Fruit fly (Drosophila melanogaster): ENCODE results near the gene Trpgamma.

Trpgamma gene

dm6 chr2L:16648925-16649324, 27.6 kb downstream of the Trpgamma start:
- TF ChIP-seq CG11617 (GFP tag; optimal IDR thresholded peaks at IDR 0.05) = no peak
- TF ChIP-seq tj (GFP tag; optimal IDR thresholded peaks at IDR 0.05) = no peak
- no peak for TF ChIP-seq kay (GFP tag; ENCODE audit: borderline replicate concordance)
- TF ChIP-seq Mnt (GFP tag; optimal IDR thresholded peaks at IDR 0.05) = no peak
- TF ChIP-seq cic (GFP tag; optimal IDR thresholded peaks at IDR 0.05) = no peak
- no peak for TF ChIP-seq Crg-1 (GFP tag; optimal IDR thresholded peaks at IDR 0.05)
- no peak for TF ChIP-seq CG14711 (tag; optimal IDR thresholded peaks at IDR 0.05)
- no peak for TF ChIP-seq CG7045 (GFP tag; optimal IDR thresholded peaks at IDR 0.05)
- TF ChIP-seq CG1620 (GFP tag; optimal IDR thresholded peaks at IDR 0.05) = no peak

- peak; percentile 15 for TF ChIP-seq CG5204 (GFP tag; optimal IDR thresholded peaks at IDR 0.05)
- TF ChIP-seq kay (GFP tag; ENCODE audit: borderline replicate concordance) = peak; percentile 39
- TF ChIP-seq Hr96 (GFP tag; optimal IDR thresholded peaks at IDR 0.05) = no peak
Observed at dm6 chr2L:16647773-16648172, 28.7 kb downstream of the Trpgamma start.

DNA sequence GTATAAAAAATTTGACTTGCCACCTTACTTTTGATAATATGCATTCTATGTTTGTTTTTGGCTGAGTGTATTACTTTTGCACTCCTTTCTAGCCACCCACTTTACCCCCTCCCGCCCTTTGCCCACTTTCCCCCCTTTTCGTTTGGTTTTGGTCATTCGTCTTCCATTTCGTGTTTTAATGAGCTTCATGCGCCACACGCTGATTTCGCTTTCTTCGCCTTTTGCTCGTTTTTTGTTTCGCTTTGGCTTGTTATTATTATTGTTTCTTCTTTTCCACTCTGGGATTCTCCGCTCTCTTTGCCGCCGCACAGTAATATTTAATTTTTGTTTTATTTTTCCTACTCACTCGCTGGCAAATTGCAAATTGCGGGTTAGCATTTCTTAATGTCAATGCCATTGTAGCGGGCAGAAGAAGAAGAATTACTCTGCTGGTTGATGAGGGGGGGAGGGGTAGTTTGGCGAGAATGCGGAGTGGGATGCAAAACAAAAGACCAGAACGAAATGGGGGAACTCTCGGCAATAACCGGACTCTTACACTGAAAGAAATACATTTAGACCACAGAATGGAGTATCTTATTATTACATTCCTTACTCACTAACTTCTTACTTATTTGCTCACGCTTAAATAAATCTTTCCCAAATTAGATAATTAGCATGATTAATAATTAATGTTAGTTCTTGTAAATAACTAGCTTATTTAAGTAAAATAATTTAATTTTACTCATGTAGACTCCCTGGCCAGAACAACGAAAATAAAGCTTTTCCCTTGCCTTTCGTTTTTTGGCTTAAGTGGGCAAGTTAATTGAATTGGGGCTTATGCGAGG, 30.8 kb downstream of the Trpgamma start:
- TF ChIP-seq CG7101 (tag; optimal IDR thresholded peaks at IDR 0.05) = no peak
- TF ChIP-seq bab1 (GFP tag; optimal IDR thresholded peaks at IDR 0.05) = no peak
- no peak for TF ChIP-seq CG5204 (GFP tag; optimal IDR thresholded peaks at IDR 0.05)
- TF ChIP-seq ovo (GFP tag; optimal IDR thresholded peaks at IDR 0.05) = no peak
- no peak for TF ChIP-seq CG7045 (GFP tag; optimal IDR thresholded peaks at IDR 0.05)
- TF ChIP-seq pad (GFP tag; optimal IDR thresholded peaks at IDR 0.05) = peak; percentile 20
- TF ChIP-seq tj (GFP tag; optimal IDR thresholded peaks at IDR 0.05) = peak; percentile 95
- no peak for TF ChIP-seq Crg-1 (GFP tag; optimal IDR thresholded peaks at IDR 0.05)
- TF ChIP-seq CG11617 (GFP tag; optimal IDR thresholded peaks at IDR 0.05) = no peak
- peak; percentile 22 for TF ChIP-seq toe (GFP tag; optimal IDR thresholded peaks at IDR 0.05)

DNA sequence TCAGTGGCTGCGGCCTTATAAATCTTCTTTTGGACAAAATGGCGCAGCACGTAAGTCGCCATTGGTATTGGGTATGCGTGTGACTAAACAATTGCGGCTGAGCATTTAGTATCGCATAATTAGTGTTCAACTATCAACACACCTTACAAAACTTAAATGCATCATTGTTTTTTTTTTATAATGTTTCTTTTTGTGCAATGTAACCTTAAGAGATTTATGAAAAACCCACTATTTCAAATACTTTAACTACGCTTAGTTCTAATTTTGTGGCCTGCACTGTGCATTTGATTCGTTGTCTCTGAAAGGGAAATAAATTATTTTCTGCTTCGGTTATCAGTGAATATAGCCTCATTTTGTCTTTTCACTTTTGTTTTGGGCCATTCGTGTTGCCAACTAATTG, 32.5 kb downstream of the Trpgamma start:
- TF ChIP-seq kay (GFP tag; ENCODE audit: borderline replicate concordance) (no peak), CG33017 (tag; optimal IDR thresholded peaks at IDR 0.05) (no peak), tj (GFP tag; optimal IDR thresholded peaks at IDR 0.05) (no peak), Clk (GFP tag; optimal IDR thresholded peaks at IDR 0.05) (no peak), Hr96 (GFP tag; optimal IDR thresholded peaks at IDR 0.05) (no peak), bab1 (GFP tag; optimal IDR thresholded peaks at IDR 0.05) (peak; percentile 17), CG1620 (GFP tag; optimal IDR thresholded peaks at IDR 0.05) (no peak), CG14711 (tag; optimal IDR thresholded peaks at IDR 0.05) (peak; percentile 6)

- TF ChIP-seq bab1 (GFP tag; optimal IDR thresholded peaks at IDR 0.05) (no peak), CG33017 (tag; optimal IDR thresholded peaks at IDR 0.05) (no peak), ovo (GFP tag; optimal IDR thresholded peaks at IDR 0.05) (no peak)
Observed at dm6 chr2L:16643445-16643844, 33.1 kb downstream of the Trpgamma start.

- TF ChIP-seq CG5204 (GFP tag; optimal IDR thresholded peaks at IDR 0.05) = no peak
- no peak for TF ChIP-seq Crg-1 (GFP tag; optimal IDR thresholded peaks at IDR 0.05)
- TF ChIP-seq Clk (GFP tag; optimal IDR thresholded peaks at IDR 0.05) = no peak
- TF ChIP-seq tj (GFP tag; optimal IDR thresholded peaks at IDR 0.05) = peak; percentile 60
Observed at dm6 chr2L:16640846-16641245, 35.7 kb downstream of the Trpgamma start.

dm6 chr2L:16638349-16638748, 38.2 kb downstream of the Trpgamma start:
- TF ChIP-seq Mnt (GFP tag; optimal IDR thresholded peaks at IDR 0.05) (no peak), CG1620 (GFP tag; optimal IDR thresholded peaks at IDR 0.05) (no peak), CG12768 (GFP tag; optimal IDR thresholded peaks at IDR 0.05) (no peak), tj (GFP tag; optimal IDR thresholded peaks at IDR 0.05) (peak; percentile 95), CG7045 (GFP tag; optimal IDR thresholded peaks at IDR 0.05) (no peak), CG11617 (GFP tag; optimal IDR thresholded peaks at IDR 0.05) (no peak), cic (GFP tag; optimal IDR thresholded peaks at IDR 0.05) (no peak), Clk (GFP tag; optimal IDR thresholded peaks at IDR 0.05) (no peak)

dm6 chr2L:16637335-16637734, 39.2 kb downstream of the Trpgamma start:
- no peak for TF ChIP-seq Clk (GFP tag; optimal IDR thresholded peaks at IDR 0.05)
- TF ChIP-seq ovo (GFP tag; optimal IDR thresholded peaks at IDR 0.05) = no peak
- TF ChIP-seq CG7101 (tag; optimal IDR thresholded peaks at IDR 0.05) = peak; percentile 1
- no peak for TF ChIP-seq CG1620 (GFP tag; optimal IDR thresholded peaks at IDR 0.05)
- TF ChIP-seq cnc (optimal IDR thresholded peaks at IDR 0.05) = no peak
- TF ChIP-seq cic (GFP tag; optimal IDR thresholded peaks at IDR 0.05) = peak; percentile 75
- TF ChIP-seq kay (GFP tag; ENCODE audit: borderline replicate concordance) = peak; percentile 9
- no peak for TF ChIP-seq Crg-1 (GFP tag; optimal IDR thresholded peaks at IDR 0.05)
